Fruit fly (Drosophila melanogaster) whole organism, pupa: ENCODE measurements around the gene CG8630.

Experiments used
- CG10348 ChIP-seq: fragments of 200-800 bp; sonication (Bioruptor generic); IDR thresholded peaks from 2 replicates; pipeline ENCODE4 v1.3.6; 2022; ENCODE audit warnings: missing biosample characterization, missing genetic modification characterization
- CG13204 ChIP-seq: fragments of 200-800 bp; sonication (Bioruptor generic); optimal IDR thresholded peaks from 2 replicates; lab custom pipeline; 2018; ENCODE audit warnings: missing biosample characterization, mild to moderate bottlenecking, missing genetic modification characterization, moderate library complexity
- CG15710 ChIP-seq: fragments of 200-800 bp; sonication (Bioruptor generic); optimal IDR thresholded peaks from 2 replicates; lab custom pipeline; 2018; ENCODE audit warnings: missing biosample characterization, mild to moderate bottlenecking, missing genetic modification characterization, moderate library complexity
- CG17806 ChIP-seq: fragments of 200-800 bp; sonication (Bioruptor generic); optimal IDR thresholded peaks from 2 replicates; lab custom pipeline; 2018; ENCODE audit warnings: missing biosample characterization, mild to moderate bottlenecking, missing genetic modification characterization, moderate library complexity
- CG32121 ChIP-seq: fragments of 200-800 bp; sonication (Bioruptor generic); IDR thresholded peaks from 2 replicates; pipeline ENCODE4 v1.3.6; 2022; ENCODE audit warnings: missing biosample characterization, missing genetic modification characterization
- CG4496 ChIP-seq: fragments of 200-800 bp; sonication (Bioruptor generic); IDR thresholded peaks from 3 replicates; pipeline ENCODE4 v1.3.6; 2022; ENCODE audit warnings: missing biosample characterization, missing genetic modification characterization
- CG8159 ChIP-seq: fragments of 200-800 bp; sonication (Bioruptor generic); optimal IDR thresholded peaks from 3 replicates; lab custom pipeline; 2018; ENCODE audit warnings: missing biosample characterization, mild to moderate bottlenecking, missing genetic modification characterization, moderate library complexity
- D1 ChIP-seq: fragments of 200-800 bp; sonication (Bioruptor generic); optimal IDR thresholded peaks from 2 replicates; lab custom pipeline; 2018; ENCODE audit warnings: missing biosample characterization, mild to moderate bottlenecking, missing genetic modification characterization, moderate library complexity
- EcR ChIP-seq: fragments of 200-800 bp; sonication (Bioruptor generic); optimal IDR thresholded peaks from 3 replicates; lab custom pipeline; 2019; ENCODE audit warnings: missing biosample characterization, missing genetic modification characterization, mild to moderate bottlenecking, moderate library complexity, missing genetic modification reagents
- Pif1A ChIP-seq: fragments of 200-800 bp; sonication (Bioruptor generic); optimal IDR thresholded peaks from 3 replicates; lab custom pipeline; 2016; ENCODE audit warnings: missing biosample characterization, missing genetic modification characterization
- gl ChIP-seq: fragments of 200-800 bp; sonication (Bioruptor generic); optimal IDR thresholded peaks from 2 replicates; lab custom pipeline; 2018; ENCODE audit warnings: missing biosample characterization, mild to moderate bottlenecking, missing genetic modification characterization
- rn ChIP-seq: fragments of 200-800 bp; sonication (Bioruptor generic); IDR thresholded peaks from 2 replicates; pipeline ENCODE4 v1.3.6; 2022; ENCODE audit warnings: missing biosample characterization, missing genetic modification characterization

DNA sequence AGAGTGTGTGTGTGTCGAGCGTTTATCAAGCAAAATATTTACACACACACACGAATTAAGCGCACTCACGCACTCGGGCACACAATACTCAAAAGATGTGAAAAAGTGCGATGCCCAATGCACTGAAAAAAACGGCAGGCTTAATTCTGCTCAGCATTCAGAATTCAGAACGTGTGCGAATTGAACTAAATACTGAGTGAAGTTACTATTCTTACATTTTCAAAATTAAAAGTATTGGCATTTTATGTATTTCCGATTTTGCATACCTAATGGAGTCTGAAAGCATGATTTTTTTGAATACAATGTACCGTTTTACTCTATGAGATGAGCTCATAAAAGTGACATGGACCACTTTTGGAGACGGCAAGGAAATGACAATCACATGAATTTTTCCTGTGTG lies 22.4 kb upstream of the CG8630 start:
- no peak for TF ChIP-seq CG4496 (GFP tag; lab: Robert Waterston, UW)
- no peak for TF ChIP-seq CG15710 (tag; lab: Kevin White, UChicago)
- no peak for TF ChIP-seq EcR
- no peak for TF ChIP-seq gl (tag; lab: Kevin White, UChicago)
- no peak for TF ChIP-seq CG32121 (GFP tag; lab: Robert Waterston, UW)
- no peak for TF ChIP-seq D1
- no peak for TF ChIP-seq CG13204 (GFP tag; lab: Kevin White, UChicago)
- TF ChIP-seq CG10348 (GFP tag; lab: Robert Waterston, UW), result no peak
- no peak for TF ChIP-seq CG17806
- peak; percentile 26 for TF ChIP-seq Pif1A
- no peak for TF ChIP-seq CG8159 (tag; lab: Kevin White, UChicago)
- no peak for TF ChIP-seq rn (GFP tag; lab: Robert Waterston, UW)
